Worm (Caenorhabditis elegans): ENCODE measurements around the gene lipl-2.

lipl-2 gene

ce11 chrV:9782045-9782444 is 9.3 kb upstream of the lipl-2 start:
- TF ChIP-seq nhr-28 (tag; optimal IDR thresholded peaks at IDR 0.05) (no peak), ham-2 (GFP tag; optimal IDR thresholded peaks at IDR 0.05) (no peak), flh-1 (GFP tag; optimal IDR thresholded peaks at IDR 0.05) (no peak), ceh-43 (GFP tag; optimal IDR thresholded peaks at IDR 0.05) (no peak), drap-1 (GFP tag; optimal IDR thresholded peaks at IDR 0.05) (no peak), mab-5 (tag; optimal IDR thresholded peaks at IDR 0.05) (no peak), cnd-1 (tag; optimal IDR thresholded peaks at IDR 0.05) (no peak)

DNA sequence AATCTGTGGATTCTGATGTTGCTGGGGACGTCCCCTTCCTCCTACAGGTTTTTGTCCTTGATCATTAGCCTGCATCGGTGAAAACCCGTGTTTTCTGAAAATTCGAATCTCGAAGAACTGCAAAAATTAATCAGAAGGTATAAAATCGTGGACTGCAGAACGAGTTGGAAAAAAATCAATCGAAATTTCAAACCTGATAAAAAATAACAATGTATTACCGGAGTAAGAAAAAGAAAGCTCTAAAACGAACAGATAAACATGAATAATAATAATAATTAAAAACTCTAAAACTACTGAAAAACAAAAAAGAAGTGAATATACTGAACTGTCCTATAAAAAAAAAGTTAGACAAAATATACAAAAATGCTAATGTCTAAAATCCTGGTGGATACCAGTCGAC is 8.4 kb upstream of the lipl-2 start, which contains the start of gene F46B6.5:
Gene F46B6.5 (minus strand): TSS at position 101 of the 400 bp plus-strand sequence.
- TF ChIP-seq ceh-39 (tag; optimal IDR thresholded peaks at IDR 0.05) (no peak), mls-2 (tag; optimal IDR thresholded peaks at IDR 0.05) (no peak), nhr-12 (tag; optimal IDR thresholded peaks at IDR 0.05) (no peak), nhr-76 (tag; optimal IDR thresholded peaks at IDR 0.05) (no peak)

ce11 chrV:9784215-9784614 is 7.2 kb upstream of the lipl-2 start:
- TF ChIP-seq lin-13 (tag; optimal IDR thresholded peaks at IDR 0.05) (no peak), mls-2 (tag; optimal IDR thresholded peaks at IDR 0.05) (no peak), hlh-1 (tag; optimal IDR thresholded peaks at IDR 0.05) (no peak), ham-2 (GFP tag; optimal IDR thresholded peaks at IDR 0.05) (no peak), drap-1 (GFP tag; optimal IDR thresholded peaks at IDR 0.05) (no peak), snpc-4 (tag; optimal IDR thresholded peaks at IDR 0.05) (no peak), mep-1 (tag; optimal IDR thresholded peaks at IDR 0.05) (no peak), ces-1 (GFP tag; optimal IDR thresholded peaks at IDR 0.05) (no peak), nhr-76 (tag; optimal IDR thresholded peaks at IDR 0.05) (no peak), M03D4.4 (tag; optimal IDR thresholded peaks at IDR 0.05) (no peak), unc-120 (tag; optimal IDR thresholded peaks at IDR 0.05; ENCODE audit: poor library complexity, severe bottlenecking) (no peak), lin-32 (GFP tag; optimal IDR thresholded peaks at IDR 0.05) (no peak), ztf-11 (tag; optimal IDR thresholded peaks at IDR 0.05) (no peak)

DNA sequence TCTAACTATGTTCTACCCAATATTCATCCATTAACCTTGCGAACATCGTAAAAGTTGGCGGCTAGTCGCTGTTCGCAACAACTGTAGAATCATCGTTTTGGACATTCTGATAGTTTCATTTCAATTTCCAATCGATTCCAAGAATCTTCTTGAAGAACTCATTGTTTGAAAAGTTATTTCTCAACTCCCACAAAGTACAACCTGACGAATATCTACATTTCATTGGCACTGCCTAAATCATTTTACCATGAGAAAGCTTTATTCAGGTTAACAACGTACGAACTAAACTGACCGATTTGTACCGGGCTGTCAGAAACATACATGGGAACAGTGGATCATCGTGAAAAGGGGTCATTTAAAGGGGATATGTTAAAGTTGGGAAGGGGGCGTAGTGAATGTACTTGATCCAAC is 4.6 kb upstream of the lipl-2 start, which contains the start of gene F46B6.6:
Gene F46B6.6 (minus strand): TSS at position 148 of the 411 bp plus-strand sequence.
- TF ChIP-seq mep-1 (tag; optimal IDR thresholded peaks at IDR 0.05) (no peak), unc-62 (GFP tag; optimal IDR thresholded peaks at IDR 0.05) (no peak), bed-3 (GFP tag; optimal IDR thresholded peaks at IDR 0.05) (no peak)

DNA sequence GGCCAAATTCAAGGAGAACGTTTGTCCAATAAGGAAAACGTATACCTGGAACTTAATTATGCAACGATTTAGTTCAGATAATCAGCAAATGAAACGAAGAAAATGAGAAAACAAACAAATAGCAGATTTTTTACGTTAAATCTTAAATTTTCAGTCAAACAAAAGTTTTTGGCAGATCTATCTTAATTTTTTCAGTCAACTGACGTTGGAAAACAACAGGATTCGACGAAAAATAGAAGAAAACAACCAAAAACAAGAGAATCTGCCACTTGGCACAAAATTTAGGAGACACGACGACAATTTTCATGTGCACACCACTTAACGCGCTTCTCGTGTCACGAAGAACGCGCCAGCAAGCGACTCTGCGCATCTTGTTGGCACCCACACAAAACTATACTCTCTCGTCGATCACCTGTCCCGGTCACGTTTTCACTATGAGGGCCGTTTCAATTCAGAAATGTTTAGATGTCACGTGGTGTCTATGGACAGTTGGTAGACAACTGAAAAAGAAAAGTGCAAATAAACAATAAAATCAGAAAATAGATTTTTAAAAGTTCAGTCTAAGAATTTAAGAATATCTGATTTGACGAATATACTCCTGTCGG is 1.6 kb upstream of the lipl-2 start, which contains the start of gene ztf-7:
Gene ztf-7 (minus strand): TSS at position 51 of the 605 bp plus-strand sequence.
- TF ChIP-seq mep-1 (tag; optimal IDR thresholded peaks at IDR 0.05) (peak; percentile 92), hlh-1 (tag; optimal IDR thresholded peaks at IDR 0.05) (peak; percentile 72), lin-13 (tag; optimal IDR thresholded peaks at IDR 0.05) (peak; percentile 84), lsy-2 (tag; optimal IDR thresholded peaks at IDR 0.05) (no peak), elt-3 (tag; optimal IDR thresholded peaks at IDR 0.05) (no peak), sptf-1 (tag; optimal IDR thresholded peaks at IDR 0.05) (peak; percentile 68), ceh-43 (GFP tag; optimal IDR thresholded peaks at IDR 0.05) (no peak), pha-4 (tag; optimal IDR thresholded peaks at IDR 0.05) (peak; percentile 84), bed-3 (GFP tag; optimal IDR thresholded peaks at IDR 0.05) (no peak), nhr-237 (tag; optimal IDR thresholded peaks at IDR 0.05) (peak; percentile 42), unc-62 (GFP tag; optimal IDR thresholded peaks at IDR 0.05) (peak; percentile 67), lin-32 (GFP tag; optimal IDR thresholded peaks at IDR 0.05) (peak; percentile 4)

- no peak for TF ChIP-seq nhr-28 (tag; optimal IDR thresholded peaks at IDR 0.05)
- no peak for TF ChIP-seq ceh-39 (tag; optimal IDR thresholded peaks at IDR 0.05)
- TF ChIP-seq ham-2 (GFP tag; optimal IDR thresholded peaks at IDR 0.05): no peak
- TF ChIP-seq lin-32 (GFP tag; optimal IDR thresholded peaks at IDR 0.05): no peak
- TF ChIP-seq mab-5 (tag; optimal IDR thresholded peaks at IDR 0.05): no peak
- TF ChIP-seq lsy-2 (tag; optimal IDR thresholded peaks at IDR 0.05): no peak
- TF ChIP-seq lin-13 (tag; optimal IDR thresholded peaks at IDR 0.05): no peak
Observed at ce11 chrV:9794997-9795396, 3.6 kb downstream of the lipl-2 start.

DNA sequence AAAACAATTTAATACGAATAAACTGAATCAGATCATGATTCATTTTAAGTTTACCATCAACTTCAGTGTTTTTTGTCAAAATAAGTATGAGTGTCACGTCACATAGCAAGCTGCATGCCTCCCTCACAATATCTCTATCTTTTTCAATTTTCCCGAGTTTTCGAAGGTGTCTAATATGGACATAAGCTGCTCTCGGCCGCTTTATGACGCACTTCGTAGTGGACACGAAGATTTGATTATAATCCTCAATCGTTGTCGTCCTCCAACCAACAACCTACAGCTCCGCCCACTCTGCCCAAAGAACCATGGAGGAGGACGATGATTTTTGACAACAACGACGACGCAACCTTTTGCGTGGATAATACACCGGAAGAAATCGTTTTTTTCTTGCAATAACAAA is 4.6 kb downstream of the lipl-2 start:
- TF ChIP-seq ces-1 (GFP tag; optimal IDR thresholded peaks at IDR 0.05) (peak; percentile 17), ztf-11 (tag; optimal IDR thresholded peaks at IDR 0.05) (no peak)

All from whole organism, mixed stage, embryonic.